Worm (Caenorhabditis elegans) whole organism, L2 larva: Measurements from ENCODE around the gene clec-163.

Experiments
- C34F6.9 ChIP-seq: fragments of 150-350 bp; optimal IDR thresholded peaks from 2 replicates; lab custom pipeline; 2014; ENCODE audit warnings: missing biosample characterization, missing genetic modification characterization
- F13H6.1 ChIP-seq: sonication (generic microtip); optimal IDR thresholded peaks from 2 replicates; lab custom pipeline; 2016; ENCODE audit warnings: missing genetic modification characterization, missing compliant biosample characterization
- R02D3.7 ChIP-seq: fragments of 150-350 bp; optimal IDR thresholded peaks from 2 replicates; lab custom pipeline; 2014; ENCODE audit warnings: missing biosample characterization, missing genetic modification characterization
- ZK546.5 ChIP-seq: sonication (generic microtip); optimal IDR thresholded peaks from 2 replicates; lab custom pipeline; 2017; ENCODE audit warnings: missing biosample characterization, missing genetic modification characterization
- alr-1 ChIP-seq: fragments of 150-350 bp; optimal IDR thresholded peaks from 2 replicates; lab custom pipeline; 2014; ENCODE audit warnings: missing biosample characterization, missing genetic modification characterization
- aly-2 ChIP-seq: fragments of 150-350 bp; optimal IDR thresholded peaks from 2 replicates; lab custom pipeline; 2014; ENCODE audit warnings: missing biosample characterization, missing genetic modification characterization
- ama-1 ChIP-seq: fragments of 150-350 bp; optimal IDR thresholded peaks from 2 replicates; lab custom pipeline; 2018; ENCODE audit warnings: inconsistent platforms
- blmp-1 ChIP-seq: sonication (generic microtip); optimal IDR thresholded peaks from 2 replicates; lab custom pipeline; 2017; ENCODE audit warnings: missing genetic modification characterization, mild to moderate bottlenecking, missing compliant biosample characterization, antibody characterized with exemption, moderate library complexity; ENCODE audit not compliant: insufficient read depth
- ceh-16 ChIP-seq: fragments of 150-350 bp; optimal IDR thresholded peaks from 2 replicates; lab custom pipeline; 2014; ENCODE audit warnings: missing biosample characterization, missing genetic modification characterization
- ceh-82 ChIP-seq: fragments of 150-350 bp; optimal IDR thresholded peaks from 2 replicates; lab custom pipeline; 2014; ENCODE audit warnings: missing biosample characterization, missing genetic modification characterization
- crh-2 ChIP-seq: sonication (generic microtip); optimal IDR thresholded peaks from 2 replicates; lab custom pipeline; 2017; ENCODE audit warnings: missing biosample characterization, missing genetic modification characterization
- dmd-4 ChIP-seq: sonication (generic microtip); optimal IDR thresholded peaks from 2 replicates; lab custom pipeline; 2017; ENCODE audit warnings: missing biosample characterization, missing genetic modification characterization
- elt-1 ChIP-seq: fragments of 150-350 bp; optimal IDR thresholded peaks from 2 replicates; lab custom pipeline; 2014; ENCODE audit warnings: missing biosample characterization, missing genetic modification characterization
- elt-3 ChIP-seq: sonication (generic microtip); optimal IDR thresholded peaks from 2 replicates; lab custom pipeline; 2017; ENCODE audit warnings: missing biosample characterization, missing genetic modification characterization
- fos-1 ChIP-seq: fragments of 150-350 bp; optimal IDR thresholded peaks from 2 replicates; lab custom pipeline; 2014; ENCODE audit warnings: missing biosample characterization, missing genetic modification characterization
- gmeb-1 ChIP-seq: fragments of 150-350 bp; optimal IDR thresholded peaks from 2 replicates; lab custom pipeline; 2014; ENCODE audit warnings: missing biosample characterization, missing genetic modification characterization
- lin-11 ChIP-seq: fragments of 150-350 bp; sonication (generic microtip); optimal IDR thresholded peaks from 2 replicates; lab custom pipeline; 2014; ENCODE audit warnings: missing biosample characterization, missing genetic modification characterization, inconsistent platforms, mixed read lengths
- lin-13 ChIP-seq: fragments of 150-350 bp; optimal IDR thresholded peaks from 2 replicates; lab custom pipeline; 2014; ENCODE audit warnings: missing biosample characterization, missing genetic modification reagents, missing genetic modification characterization
- lin-39 ChIP-seq: fragments of 150-350 bp; optimal IDR thresholded peaks from 2 replicates; lab custom pipeline; 2014; ENCODE audit warnings: missing biosample characterization, missing genetic modification reagents, missing genetic modification characterization
- lsy-2 ChIP-seq, 2 experiments: fragments of 150-350 bp in 1 of 2; sonication (generic microtip) in 1 of 2; optimal IDR thresholded peaks; 2 replicates each; lab custom pipeline; 2014 to 2017; ENCODE audit warnings: missing biosample characterization in 2 of 2, missing genetic modification characterization in 2 of 2
- mab-5 ChIP-seq: fragments of 150-350 bp; optimal IDR thresholded peaks from 2 replicates; lab custom pipeline; 2014; ENCODE audit warnings: missing biosample characterization, missing genetic modification characterization
- mbf-1 ChIP-seq: sonication (generic microtip); optimal IDR thresholded peaks from 2 replicates; lab custom pipeline; 2017; ENCODE audit warnings: missing biosample characterization, missing genetic modification characterization
- mdl-1 ChIP-seq, 2 experiments: fragments of 150-350 bp in 1 of 2; sonication (generic microtip) in 1 of 2; optimal IDR thresholded peaks; 2 replicates each; lab custom pipeline; 2017; ENCODE audit warnings: missing biosample characterization in 2 of 2, missing genetic modification characterization in 2 of 2
- nhr-10 ChIP-seq: sonication (generic microtip); optimal IDR thresholded peaks from 2 replicates; lab custom pipeline; 2017; ENCODE audit warnings: missing biosample characterization, missing genetic modification characterization
- nhr-12 ChIP-seq: fragments of 150-350 bp; optimal IDR thresholded peaks from 2 replicates; lab custom pipeline; 2014; ENCODE audit warnings: missing biosample characterization, missing genetic modification characterization
- nhr-129 ChIP-seq: fragments of 150-350 bp; optimal IDR thresholded peaks from 2 replicates; lab custom pipeline; 2014; ENCODE audit warnings: missing biosample characterization, missing genetic modification characterization
- nhr-21 ChIP-seq: fragments of 150-350 bp; optimal IDR thresholded peaks from 2 replicates; lab custom pipeline; 2014; ENCODE audit warnings: missing biosample characterization, missing genetic modification characterization
- nhr-23 ChIP-seq: fragments of 150-350 bp; optimal IDR thresholded peaks from 2 replicates; lab custom pipeline; 2014; ENCODE audit warnings: missing biosample characterization, missing genetic modification reagents, missing genetic modification characterization
- nhr-25 ChIP-seq: fragments of 150-350 bp; sonication (generic microtip); optimal IDR thresholded peaks from 3 replicates; lab custom pipeline; 2014; ENCODE audit warnings: missing biosample characterization, missing genetic modification characterization
- nhr-6 ChIP-seq: fragments of 150-350 bp; optimal IDR thresholded peaks from 2 replicates; lab custom pipeline; 2014; ENCODE audit warnings: missing biosample characterization, missing genetic modification characterization
- nhr-77 ChIP-seq: fragments of 150-350 bp; optimal IDR thresholded peaks from 2 replicates; lab custom pipeline; 2014; ENCODE audit warnings: missing biosample characterization, missing genetic modification characterization
- sem-4 ChIP-seq: fragments of 150-350 bp; optimal IDR thresholded peaks from 2 replicates; lab custom pipeline; 2014; ENCODE audit warnings: missing biosample characterization, missing genetic modification reagents, missing genetic modification characterization
- skn-1 ChIP-seq: sonication (generic microtip); optimal IDR thresholded peaks from 2 replicates; lab custom pipeline; 2017; ENCODE audit warnings: missing biosample characterization, missing genetic modification characterization
- sma-3 ChIP-seq: sonication (generic microtip); optimal IDR thresholded peaks from 2 replicates; lab custom pipeline; 2016; ENCODE audit warnings: missing genetic modification reagents, missing genetic modification characterization, missing compliant biosample characterization
- sma-9 ChIP-seq, 2 experiments: fragments of 150-350 bp in 1 of 2; sonication (generic microtip) in 1 of 2; optimal IDR thresholded peaks; 2 replicates each; lab custom pipeline; 2014 to 2016; ENCODE audit warnings: missing genetic modification characterization in 2 of 2, mild to moderate bottlenecking in 1 of 2, missing biosample characterization in 1 of 2, missing compliant biosample characterization in 1 of 2, missing genetic modification reagents in 1 of 2, moderate library complexity in 1 of 2
- unc-39 ChIP-seq: fragments of 150-350 bp; optimal IDR thresholded peaks from 2 replicates; lab custom pipeline; 2014; ENCODE audit warnings: missing biosample characterization, missing genetic modification characterization
- unc-55 ChIP-seq: fragments of 150-350 bp; sonication (generic microtip); optimal IDR thresholded peaks from 3 replicates; lab custom pipeline; 2014; ENCODE audit warnings: missing biosample characterization, missing genetic modification reagents, missing genetic modification characterization
- unc-62 ChIP-seq: fragments of 150-350 bp; optimal IDR thresholded peaks from 2 replicates; lab custom pipeline; 2014; ENCODE audit warnings: missing biosample characterization, missing genetic modification reagents, missing genetic modification characterization
- zag-1 ChIP-seq: fragments of 150-350 bp; optimal IDR thresholded peaks from 2 replicates; lab custom pipeline; 2014; ENCODE audit warnings: missing biosample characterization, missing genetic modification characterization
- ztf-1 ChIP-seq: fragments of 200-800 bp; sonication (Bioruptor generic); conservative IDR thresholded peaks from 2 replicates; pipeline ENCODE4 v1.3.6; 2022; ENCODE audit warnings: missing genetic modification characterization, missing compliant biosample characterization
- ztf-11 ChIP-seq: sonication (generic microtip); optimal IDR thresholded peaks from 2 replicates; lab custom pipeline; 2017; ENCODE audit warnings: missing biosample characterization, missing genetic modification characterization
- ztf-4 ChIP-seq: fragments of 150-350 bp; optimal IDR thresholded peaks from 2 replicates; lab custom pipeline; 2014; ENCODE audit warnings: missing biosample characterization, missing genetic modification characterization

clec-163 gene

DNA sequence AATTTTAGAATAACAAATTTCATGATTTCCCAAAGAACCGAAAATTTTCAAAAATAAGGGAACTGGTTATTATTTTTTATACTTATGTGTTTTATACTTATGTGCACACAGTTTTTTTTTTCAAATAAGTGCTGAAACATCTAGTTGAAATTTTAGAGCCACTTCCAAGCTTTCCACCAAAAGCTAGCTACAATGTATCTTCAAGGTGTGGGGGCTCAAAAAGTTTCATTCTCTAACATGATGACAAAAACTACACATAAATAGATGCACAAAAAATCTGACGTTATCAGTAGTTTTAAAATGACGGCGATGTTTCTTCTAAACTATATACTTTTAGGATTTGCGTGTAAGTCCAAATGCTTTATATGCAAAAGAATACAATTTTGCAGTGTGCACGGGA lies at the start of gene clec-163:
Gene clec-163 (plus strand): TSS at position 301 of the 400 bp plus-strand sequence.
- no peak for TF ChIP-seq nhr-77 (tag; lab: Kevin White, UChicago)
- TF ChIP-seq gmeb-1 (tag; lab: Kevin White, UChicago): no peak
- no peak for TF ChIP-seq sma-3 (GFP tag; lab: Kevin White, UChicago)
- TF ChIP-seq ztf-1 (GFP tag; lab: Robert Waterston, UW): no peak
- TF ChIP-seq mab-5 (tag; lab: Kevin White, UChicago): no peak
- no peak for TF ChIP-seq ama-1 (lab: Kevin White, UChicago)
- no peak for TF ChIP-seq C34F6.9
- no peak for TF ChIP-seq unc-39 (tag; lab: Kevin White, UChicago)
- TF ChIP-seq nhr-10 (tag; lab: Kevin White, UChicago): no peak
- TF ChIP-seq lin-11 (tag; lab: Kevin White, UChicago): no peak
- TF ChIP-seq elt-1: no peak
- TF ChIP-seq F13H6.1 (tag; lab: Kevin White, UChicago): no peak
- TF ChIP-seq dmd-4 (tag; lab: Kevin White, UChicago): no peak
- no peak for TF ChIP-seq ZK546.5
- TF ChIP-seq crh-2: no peak
- TF ChIP-seq fos-1 (tag; lab: Kevin White, UChicago): no peak
- TF ChIP-seq, all 48 proteins: peak for 0

DNA sequence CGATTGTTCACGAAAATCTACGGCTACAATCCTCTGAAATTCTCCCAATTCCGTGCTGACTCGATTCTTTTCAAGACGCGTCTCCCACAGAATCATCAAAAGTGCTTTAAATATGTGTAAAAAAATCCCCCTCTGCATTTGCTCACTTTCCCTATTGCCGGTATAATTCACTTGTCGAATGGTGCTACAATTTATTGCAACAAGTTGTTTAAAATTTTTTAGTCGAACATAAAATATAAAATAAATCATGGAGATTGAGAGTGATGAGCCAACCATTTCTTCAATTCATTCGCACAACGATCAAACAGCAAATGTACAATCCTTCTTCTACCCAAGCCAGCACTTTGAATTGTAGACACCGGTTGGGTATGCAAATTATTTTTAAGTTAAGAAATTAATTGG lies 47.7 kb upstream of the clec-163 start:
- no peak for TF ChIP-seq elt-3 (tag; lab: Kevin White, UChicago)
- TF ChIP-seq lin-39 (tag; lab: Kevin White, UChicago): no peak
- no peak for TF ChIP-seq zag-1 (tag; lab: Kevin White, UChicago)
- no peak for TF ChIP-seq unc-62 (GFP tag; lab: Kevin White, UChicago)
- TF ChIP-seq ceh-82 (tag; lab: Kevin White, UChicago): no peak
- TF ChIP-seq sma-9 (GFP tag; optimal IDR thresholded peaks at IDR 0.05; lab: Kevin White, UChicago): no peak
- no peak for TF ChIP-seq sma-9 (tag; optimal IDR thresholded peaks at IDR 0.05; lab: Kevin White, UChicago)
- no peak for TF ChIP-seq mbf-1 (tag; lab: Kevin White, UChicago)
- no peak for TF ChIP-seq nhr-23
- no peak for TF ChIP-seq nhr-12 (tag; lab: Kevin White, UChicago)
- TF ChIP-seq mab-5 (tag; lab: Kevin White, UChicago): no peak
- no peak for TF ChIP-seq ztf-11
- TF ChIP-seq F13H6.1 (tag; lab: Kevin White, UChicago): no peak
- no peak for TF ChIP-seq nhr-6 (tag; lab: Kevin White, UChicago)
- no peak for TF ChIP-seq lin-11 (tag; lab: Kevin White, UChicago)
- TF ChIP-seq blmp-1 (tag; lab: Kevin White, UChicago): no peak

DNA sequence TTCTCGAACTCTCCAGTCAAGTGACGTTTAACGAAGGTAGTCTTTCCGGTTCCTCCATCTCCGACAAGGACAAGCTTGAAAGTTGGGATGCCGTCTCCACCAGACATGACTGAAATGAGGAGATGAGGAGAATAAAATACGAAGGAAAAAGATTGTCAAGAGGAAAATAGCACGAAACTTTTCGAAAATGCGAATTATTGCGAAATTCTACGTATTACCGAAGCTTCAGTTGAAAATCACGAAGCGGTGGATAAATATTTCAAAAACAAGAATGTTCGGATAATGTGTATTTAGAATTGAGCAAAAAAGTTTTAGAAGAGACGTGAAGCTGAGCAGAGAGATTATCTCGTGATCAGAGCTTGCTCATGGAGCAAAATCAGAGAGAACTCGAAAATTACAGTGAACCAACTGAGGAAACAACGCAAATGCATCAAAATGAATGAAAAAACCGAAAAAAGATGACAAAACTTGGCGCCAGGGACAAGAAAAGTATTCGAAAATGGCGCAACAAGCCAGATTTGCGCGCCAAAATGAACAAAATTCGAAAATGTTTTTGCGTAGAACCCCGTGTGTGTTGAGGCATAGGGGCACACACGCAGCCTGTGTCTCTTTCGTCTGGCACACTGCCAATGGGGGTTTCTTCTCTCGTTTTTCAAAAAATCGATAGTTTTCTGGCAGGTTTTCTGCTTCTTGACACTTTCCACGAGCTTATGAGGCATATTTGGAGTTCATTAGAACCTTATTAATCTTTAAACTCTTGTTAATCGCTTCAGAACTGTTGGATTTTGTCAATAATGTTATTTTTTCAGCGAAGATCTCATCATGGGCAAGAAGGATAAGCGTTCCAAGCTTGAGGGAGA lies 46.3 kb upstream of the clec-163 start, which contains the start of the genes ran-1 and dkc-1:
Gene ran-1 (minus strand): TSS at position 109 of the 860 bp plus-strand sequence.
Gene dkc-1 (plus strand): TSS at position 810 of the 860 bp plus-strand sequence.
- TF ChIP-seq F13H6.1 (tag; lab: Kevin White, UChicago): peak; percentile 43
- TF ChIP-seq sma-3 (GFP tag; lab: Kevin White, UChicago): peak; percentile 10
- peak; percentile 77 for TF ChIP-seq nhr-25 (tag; lab: Kevin White, UChicago)
- TF ChIP-seq lin-13 (GFP tag; lab: Kevin White, UChicago): peak; percentile 75
- peak; percentile 5 for TF ChIP-seq ceh-16 (tag; lab: Kevin White, UChicago)
- TF ChIP-seq blmp-1 (tag; lab: Kevin White, UChicago): peak; percentile 35
- no peak for TF ChIP-seq alr-1 (tag; lab: Kevin White, UChicago)
- no peak for TF ChIP-seq dmd-4 (tag; lab: Kevin White, UChicago)
- peak; percentile 48 for TF ChIP-seq nhr-21 (tag; lab: Kevin White, UChicago)
- TF ChIP-seq aly-2 (tag; lab: Kevin White, UChicago): no peak
- TF ChIP-seq fos-1 (tag; lab: Kevin White, UChicago): peak; percentile 58
- peak; percentile 78 for TF ChIP-seq crh-2
- no peak for TF ChIP-seq ztf-4 (tag; lab: Kevin White, UChicago)
- TF ChIP-seq mab-5 (tag; lab: Kevin White, UChicago): peak; percentile 7
- no peak for TF ChIP-seq nhr-10 (tag; lab: Kevin White, UChicago)
- peak; percentile 79 for TF ChIP-seq nhr-129 (tag; lab: Kevin White, UChicago)
- peak; percentile 44 for TF ChIP-seq lin-11 (tag; lab: Kevin White, UChicago)
- no peak for TF ChIP-seq R02D3.7
- peak; percentile 90 for TF ChIP-seq unc-55 (GFP tag; lab: Kevin White, UChicago)
- no peak for TF ChIP-seq nhr-77 (tag; lab: Kevin White, UChicago)
- TF ChIP-seq mdl-1 (tag; optimal IDR thresholded peaks at IDR 0.05; lab: Kevin White, UChicago): peak in 1 of 2 experiments; percentile 20
- peak; percentile 50 to 86 for TF ChIP-seq lsy-2 (tag; optimal IDR thresholded peaks at IDR 0.05; lab: Kevin White, UChicago)
- no peak for TF ChIP-seq skn-1 (tag; lab: Kevin White, UChicago)
- peak; percentile 67 for TF ChIP-seq gmeb-1 (tag; lab: Kevin White, UChicago)
- TF ChIP-seq ZK546.5: no peak
- TF ChIP-seq C34F6.9: peak; percentile 90
- peak; percentile 29 for TF ChIP-seq sem-4
- TF ChIP-seq, all 48 proteins: peak for 18
